Worm (Caenorhabditis elegans) whole organism, L4/young adult: ENCODE measurements around the gene cdd-1.

Source experiments
- W03F9.2 ChIP-seq: fragments of 150-350 bp; optimal IDR thresholded peaks from 2 replicates; lab custom pipeline; 2014; ENCODE audit warnings: missing biosample characterization, missing genetic modification characterization
- dao-5 ChIP-seq: sonication (generic microtip); optimal IDR thresholded peaks from 2 replicates; lab custom pipeline; 2016; ENCODE audit warnings: missing genotype, missing genetic modification characterization, moderate library complexity, missing compliant biosample characterization
- him-1 ChIP-seq: sonication (generic microtip); optimal IDR thresholded peaks from 2 replicates; lab custom pipeline; 2016; ENCODE audit warnings: missing genotype, missing genetic modification reagents, missing genetic modification characterization, missing compliant biosample characterization

ce11 chrX:8231858-8232257 is 20.9 kb upstream of the cdd-1 start, which contains the start of gene K02A6.3:
- TF ChIP-seq dao-5 (tag; lab: Kevin White, UChicago) (no peak), him-1 (no peak), W03F9.2 (tag; lab: Kevin White, UChicago) (peak; percentile 58)
